Worm (Caenorhabditis elegans) whole organism, L1 larva: Measurements from ENCODE around the gene rep-1.

Source experiments
- C04F5.9 ChIP-seq: sonication (generic microtip); optimal IDR thresholded peaks from 2 replicates; lab custom pipeline; 2016; ENCODE audit warnings: missing genetic modification characterization, missing compliant biosample characterization
- C34B4.2 ChIP-seq: sonication (generic microtip); optimal IDR thresholded peaks from 2 replicates; lab custom pipeline; 2017; ENCODE audit warnings: mild to moderate bottlenecking, missing genetic modification characterization, missing compliant biosample characterization
- F16B12.6 ChIP-seq: fragments of 150-350 bp; optimal IDR thresholded peaks from 2 replicates; lab custom pipeline; 2014; ENCODE audit warnings: missing biosample characterization, missing genetic modification characterization
- aha-1 ChIP-seq: fragments of 150-350 bp; optimal IDR thresholded peaks from 2 replicates; lab custom pipeline; 2014; ENCODE audit warnings: missing biosample characterization, missing genetic modification characterization
- alr-1 ChIP-seq: fragments of 200-800 bp; sonication (Bioruptor generic); optimal IDR thresholded peaks from 2 replicates; lab custom pipeline; 2018; ENCODE audit warnings: borderline replicate concordance, mild to moderate bottlenecking, missing genetic modification characterization, missing compliant biosample characterization
- aly-2 ChIP-seq: fragments of 150-350 bp; optimal IDR thresholded peaks from 2 replicates; lab custom pipeline; 2014; ENCODE audit warnings: missing biosample characterization, missing genetic modification characterization
- blmp-1 ChIP-seq: fragments of 150-350 bp; optimal IDR thresholded peaks from 2 replicates; lab custom pipeline; 2014; ENCODE audit warnings: missing biosample characterization, missing genetic modification characterization
- ceh-8 ChIP-seq: fragments of 200-800 bp; sonication (Bioruptor generic); optimal IDR thresholded peaks from 2 replicates; lab custom pipeline; 2018; ENCODE audit warnings: mild to moderate bottlenecking, missing genetic modification characterization, moderate library complexity, missing compliant biosample characterization
- ceh-82 ChIP-seq, 3 experiments: fragments of 150-350 bp in 1 of 3; sonication (generic microtip) in 2 of 3; optimal IDR thresholded peaks; 2 replicates each; lab custom pipeline; 2014 to 2017; ENCODE audit warnings: missing biosample characterization in 3 of 3, missing genetic modification characterization in 3 of 3
- ceh-88 ChIP-seq: fragments of 200-800 bp; sonication (Bioruptor generic); IDR thresholded peaks from 2 replicates; pipeline ENCODE4 v1.3.6; 2022; ENCODE audit warnings: missing genetic modification characterization, missing compliant biosample characterization
- dsc-1 ChIP-seq: sonication (generic microtip); optimal IDR thresholded peaks from 2 replicates; lab custom pipeline; 2016; ENCODE audit warnings: mild to moderate bottlenecking, missing genetic modification characterization, missing compliant biosample characterization
- efl-1 ChIP-seq, 4 experiments: fragments of 150-350 bp; optimal IDR thresholded peaks in 3 of 4; peaks in 1 of 4; 1 replicate in 1 of 4; 2 replicates in 3 of 4; lab custom pipeline; 2014; ENCODE audit warnings: missing biosample characterization in 2 of 4, missing genetic modification characterization in 2 of 4, missing genetic modification reagents in 2 of 4
- efl-3 ChIP-seq: fragments of 200-800 bp; sonication (Bioruptor generic); optimal IDR thresholded peaks from 2 replicates; lab custom pipeline; 2018; ENCODE audit warnings: mild to moderate bottlenecking, missing genetic modification characterization, missing compliant biosample characterization
- egl-13 ChIP-seq: sonication (generic microtip); optimal IDR thresholded peaks from 2 replicates; lab custom pipeline; 2016; ENCODE audit warnings: missing genotype, missing genetic modification reagents, missing genetic modification characterization, missing compliant biosample characterization
- egl-27 ChIP-seq, 2 experiments: fragments of 150-350 bp in 1 of 2; sonication (generic microtip); optimal IDR thresholded peaks; 3 replicates each; lab custom pipeline; 2017 to 2018; ENCODE audit warnings: missing biosample characterization in 2 of 2, missing genetic modification characterization in 2 of 2, missing genetic modification reagents in 2 of 2
- elt-2 ChIP-seq: sonication (generic microtip); optimal IDR thresholded peaks from 2 replicates; lab custom pipeline; 2016; ENCODE audit warnings: missing genetic modification characterization, mild to moderate bottlenecking, inconsistent platforms, missing compliant biosample characterization, missing genetic modification reagents
- elt-3 ChIP-seq, 6 experiments: fragments of 150-350 bp in 1 of 6; sonication (generic microtip); optimal IDR thresholded peaks; 2 replicates each; lab custom pipeline; 2017 to 2018; ENCODE audit warnings: missing biosample characterization in 6 of 6, missing genetic modification characterization in 6 of 6, inconsistent platforms in 1 of 6
- ets-5 ChIP-seq: fragments of 200-800 bp; sonication (Bioruptor generic); IDR thresholded peaks from 2 replicates; pipeline ENCODE4 v1.3.6; 2022; ENCODE audit warnings: missing genetic modification characterization, missing compliant biosample characterization
- fkh-8 ChIP-seq: sonication (generic microtip); optimal IDR thresholded peaks from 2 replicates; lab custom pipeline; 2016; ENCODE audit warnings: mild to moderate bottlenecking, missing genetic modification characterization, missing compliant biosample characterization
- fos-1 ChIP-seq: fragments of 150-350 bp; optimal IDR thresholded peaks from 2 replicates; lab custom pipeline; 2014; ENCODE audit warnings: missing biosample characterization, missing genetic modification characterization
- hlh-17 ChIP-seq: fragments of 200-800 bp; sonication (Bioruptor generic); optimal IDR thresholded peaks from 2 replicates; lab custom pipeline; 2018; ENCODE audit warnings: missing genetic modification characterization, mild to moderate bottlenecking, missing compliant biosample characterization, moderate library complexity, borderline replicate concordance
- irx-1 ChIP-seq: sonication (generic microtip); optimal IDR thresholded peaks from 2 replicates; lab custom pipeline; 2016; ENCODE audit warnings: missing genetic modification characterization, missing compliant biosample characterization
- jun-1 ChIP-seq: fragments of 150-350 bp; optimal IDR thresholded peaks from 2 replicates; lab custom pipeline; 2014; ENCODE audit warnings: missing biosample characterization, missing genetic modification reagents, missing genetic modification characterization
- lin-13 ChIP-seq: fragments of 150-350 bp; optimal IDR thresholded peaks from 2 replicates; lab custom pipeline; 2014; ENCODE audit warnings: missing biosample characterization, missing genetic modification reagents, missing genetic modification characterization
- lin-14 ChIP-seq: fragments of 200-800 bp; sonication (Bioruptor generic); optimal IDR thresholded peaks from 2 replicates; lab custom pipeline; 2018; ENCODE audit warnings: mild to moderate bottlenecking, missing genetic modification characterization, moderate library complexity, missing compliant biosample characterization
- lin-15B ChIP-seq: fragments of 150-350 bp; sonication (generic microtip); optimal IDR thresholded peaks from 3 replicates; lab custom pipeline; 2014; ENCODE audit warnings: missing biosample characterization, missing genetic modification characterization
- lin-35 ChIP-seq, 2 experiments: fragments of 150-350 bp; optimal IDR thresholded peaks; 2 replicates each; lab custom pipeline; 2014; ENCODE audit warnings: missing biosample characterization in 2 of 2, missing genetic modification characterization in 2 of 2, missing genetic modification reagents in 2 of 2
- mef-2 ChIP-seq: fragments of 150-350 bp; optimal IDR thresholded peaks from 2 replicates; lab custom pipeline; 2014; ENCODE audit warnings: missing biosample characterization, missing genetic modification characterization
- nhr-19 ChIP-seq: fragments of 200-800 bp; sonication (Bioruptor generic); conservative IDR thresholded peaks from 2 replicates; pipeline ENCODE4 v1.3.6; 2022; ENCODE audit warnings: missing genetic modification characterization, missing compliant biosample characterization
- nhr-20 ChIP-seq: sonication (generic microtip); optimal IDR thresholded peaks from 2 replicates; lab custom pipeline; 2016; ENCODE audit warnings: mild to moderate bottlenecking, missing genetic modification characterization, missing compliant biosample characterization
- nhr-28 ChIP-seq: fragments of 150-350 bp; optimal IDR thresholded peaks from 2 replicates; lab custom pipeline; 2014; ENCODE audit warnings: missing biosample characterization, missing genetic modification characterization
- nhr-84 ChIP-seq: sonication (generic microtip); optimal IDR thresholded peaks from 2 replicates; lab custom pipeline; 2017; ENCODE audit warnings: missing biosample characterization, missing genetic modification characterization
- pag-3 ChIP-seq: sonication (generic microtip); optimal IDR thresholded peaks from 2 replicates; lab custom pipeline; 2017; ENCODE audit warnings: missing genetic modification characterization, mild to moderate bottlenecking, missing compliant biosample characterization, antibody characterized with exemption, borderline replicate concordance; ENCODE audit not compliant: insufficient read depth
- skn-1 ChIP-seq: fragments of 150-350 bp; optimal IDR thresholded peaks from 2 replicates; lab custom pipeline; 2014; ENCODE audit warnings: missing biosample characterization, missing genetic modification characterization
- snpc-4 ChIP-seq: fragments of 150-350 bp; optimal IDR thresholded peaks from 2 replicates; lab custom pipeline; 2014; ENCODE audit warnings: missing biosample characterization, missing genetic modification characterization
- snu-23 ChIP-seq: sonication (generic microtip); optimal IDR thresholded peaks from 2 replicates; lab custom pipeline; 2016; ENCODE audit warnings: missing genetic modification characterization, missing compliant biosample characterization
- sox-4 ChIP-seq: sonication (generic microtip); optimal IDR thresholded peaks from 2 replicates; lab custom pipeline; 2016; ENCODE audit warnings: missing genetic modification characterization, missing compliant biosample characterization
- sptf-1 ChIP-seq: fragments of 150-350 bp; optimal IDR thresholded peaks from 2 replicates; lab custom pipeline; 2014; ENCODE audit warnings: missing biosample characterization, missing genetic modification characterization
- sup-37 ChIP-seq: fragments of 200-800 bp; sonication (Bioruptor generic); optimal IDR thresholded peaks from 2 replicates; lab custom pipeline; 2018; ENCODE audit warnings: mild to moderate bottlenecking, missing genetic modification characterization, missing compliant biosample characterization
- tbx-2 ChIP-seq: sonication (generic microtip); optimal IDR thresholded peaks from 2 replicates; lab custom pipeline; 2016; ENCODE audit warnings: missing genetic modification characterization, missing compliant biosample characterization
- unc-30 ChIP-seq: sonication (generic microtip); optimal IDR thresholded peaks from 2 replicates; lab custom pipeline; 2017; ENCODE audit warnings: missing biosample characterization, missing genetic modification characterization
- vab-15 ChIP-seq: sonication (generic microtip); optimal IDR thresholded peaks from 2 replicates; lab custom pipeline; 2017; ENCODE audit warnings: missing genotype, mild to moderate bottlenecking, missing genetic modification characterization, missing compliant biosample characterization
- zip-4 ChIP-seq: fragments of 200-800 bp; sonication (Bioruptor generic); optimal IDR thresholded peaks from 2 replicates; lab custom pipeline; 2018; ENCODE audit warnings: mild to moderate bottlenecking, missing genetic modification characterization, moderate library complexity, missing compliant biosample characterization
- ztf-11 ChIP-seq, 2 experiments: sonication (generic microtip); optimal IDR thresholded peaks; 2 replicates each; lab custom pipeline; 2016 to 2017; ENCODE audit warnings: missing genetic modification characterization in 2 of 2, missing biosample characterization in 1 of 2, missing compliant biosample characterization in 1 of 2
- ztf-4 ChIP-seq: fragments of 150-350 bp; optimal IDR thresholded peaks from 2 replicates; lab custom pipeline; 2014; ENCODE audit warnings: missing biosample characterization, missing genetic modification characterization

Gene rep-1

DNA sequence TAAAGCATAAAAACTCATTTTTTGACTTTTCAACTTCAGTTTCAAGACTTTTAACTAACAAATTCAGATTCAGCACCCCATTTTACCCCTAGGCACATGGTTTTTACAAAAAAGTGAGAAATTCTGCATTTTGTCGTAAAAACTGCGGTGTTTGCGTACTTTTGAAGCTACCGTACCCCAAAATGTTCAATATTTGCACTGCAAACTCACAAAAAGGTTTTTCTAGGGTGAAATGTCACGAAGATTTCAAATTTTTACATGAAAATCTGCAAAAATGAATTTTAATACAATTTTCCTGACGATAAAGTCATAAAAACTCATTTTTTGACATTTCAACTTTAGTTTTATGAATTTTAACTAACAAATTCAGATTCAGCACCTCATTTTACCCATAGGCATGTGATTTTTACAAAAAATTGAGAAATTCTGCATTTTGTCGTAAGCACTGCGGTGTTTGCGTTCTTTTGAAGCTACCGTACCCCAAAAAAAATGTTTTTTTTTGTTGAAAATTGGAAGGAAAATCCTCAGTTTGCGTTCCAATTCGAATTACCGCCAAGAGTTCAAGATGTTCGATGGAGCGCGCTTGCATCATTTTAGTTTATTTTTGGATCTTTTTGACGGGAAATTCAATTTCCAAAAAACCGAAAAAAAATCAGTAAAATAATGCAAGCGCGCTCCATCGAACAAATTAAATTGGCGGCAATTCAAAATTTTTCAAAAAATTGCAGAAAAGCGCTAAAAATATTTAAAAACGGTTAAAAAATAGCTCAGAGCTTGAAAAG, 46.3 kb downstream of the rep-1 start (continued):
- TF ChIP-seq mef-2 (tag; lab: Kevin White, UChicago), result no peak
- no peak for TF ChIP-seq nhr-28 (tag; lab: Kevin White, UChicago)
- TF ChIP-seq pag-3 (tag; lab: Kevin White, UChicago), result no peak
- TF ChIP-seq dsc-1 (tag; lab: Kevin White, UChicago), result no peak
- TF ChIP-seq lin-15B (tag; lab: Kevin White, UChicago), result no peak
- TF ChIP-seq F16B12.6 (tag; lab: Kevin White, UChicago), result no peak
- TF ChIP-seq hlh-17 (GFP tag; lab: Kevin White, UChicago), result no peak
- no peak for TF ChIP-seq zip-4 (GFP tag; lab: Kevin White, UChicago)
- no peak for TF ChIP-seq fos-1 (tag; lab: Kevin White, UChicago)
- no peak for TF ChIP-seq blmp-1 (tag; lab: Kevin White, UChicago)
- TF ChIP-seq ets-5 (GFP tag; lab: Robert Waterston, UW), result 0 out of 2 replicates have a peak, but pooled peaks have one; percentile 50
- TF ChIP-seq alr-1 (tag; lab: Kevin White, UChicago), result no peak
- no peak for TF ChIP-seq tbx-2 (tag; lab: Kevin White, UChicago)
- no peak for TF ChIP-seq jun-1
- no peak for TF ChIP-seq egl-13
- no peak for TF ChIP-seq ceh-88 (GFP tag; lab: Robert Waterston, UW)
- no peak for TF ChIP-seq sptf-1 (tag; lab: Kevin White, UChicago)

DNA sequence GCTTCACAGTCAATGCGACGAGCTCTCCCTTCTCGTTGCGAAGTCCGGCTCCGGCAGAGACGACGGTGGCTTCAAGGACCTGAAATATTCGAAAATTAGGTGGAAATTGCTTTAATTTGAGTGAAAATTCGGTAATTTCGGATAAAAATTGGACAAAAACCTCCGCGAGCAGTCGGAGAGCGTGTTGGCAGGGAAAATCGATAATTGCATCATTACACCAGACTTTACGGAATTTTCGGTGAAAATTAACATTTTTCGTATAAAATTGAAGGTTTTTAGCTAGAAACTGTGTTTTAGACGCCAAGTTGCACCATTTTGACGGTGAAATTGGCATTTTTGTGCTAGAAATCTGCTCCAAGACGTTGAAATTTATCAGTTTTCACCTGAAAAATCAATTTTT, 48.2 kb downstream of the rep-1 start:
- no peak for TF ChIP-seq mef-2 (tag; lab: Kevin White, UChicago)
- TF ChIP-seq aha-1 (tag; lab: Kevin White, UChicago), result no peak
- TF ChIP-seq lin-14 (GFP tag; lab: Kevin White, UChicago), result no peak
- no peak for TF ChIP-seq F16B12.6 (tag; lab: Kevin White, UChicago)
- no peak for TF ChIP-seq C34B4.2
- TF ChIP-seq nhr-28 (tag; lab: Kevin White, UChicago), result no peak
- TF ChIP-seq unc-30 (tag; lab: Kevin White, UChicago), result no peak
- no peak for TF ChIP-seq ztf-4 (tag; lab: Kevin White, UChicago)
- no peak for TF ChIP-seq skn-1 (tag; lab: Kevin White, UChicago)
- no peak for TF ChIP-seq tbx-2 (tag; lab: Kevin White, UChicago)
- TF ChIP-seq pag-3 (tag; lab: Kevin White, UChicago), result no peak
- TF ChIP-seq ceh-82 (tag; optimal IDR thresholded peaks at IDR 0.05; lab: Kevin White, UChicago), result no peak
- no peak for TF ChIP-seq efl-1 (optimal IDR thresholded peaks at IDR 0.05; lab: Kevin White, UChicago)
- TF ChIP-seq efl-1 (GFP tag; optimal IDR thresholded peaks at IDR 0.05 in 1 of 2; lab: Kevin White, UChicago), result no peak
- no peak for TF ChIP-seq snpc-4 (tag; lab: Kevin White, UChicago)
- TF ChIP-seq efl-3 (GFP tag; lab: Kevin White, UChicago), result no peak
- no peak for TF ChIP-seq fkh-8 (tag; lab: Kevin White, UChicago)
- no peak for TF ChIP-seq nhr-20 (tag; lab: Kevin White, UChicago)

DNA sequence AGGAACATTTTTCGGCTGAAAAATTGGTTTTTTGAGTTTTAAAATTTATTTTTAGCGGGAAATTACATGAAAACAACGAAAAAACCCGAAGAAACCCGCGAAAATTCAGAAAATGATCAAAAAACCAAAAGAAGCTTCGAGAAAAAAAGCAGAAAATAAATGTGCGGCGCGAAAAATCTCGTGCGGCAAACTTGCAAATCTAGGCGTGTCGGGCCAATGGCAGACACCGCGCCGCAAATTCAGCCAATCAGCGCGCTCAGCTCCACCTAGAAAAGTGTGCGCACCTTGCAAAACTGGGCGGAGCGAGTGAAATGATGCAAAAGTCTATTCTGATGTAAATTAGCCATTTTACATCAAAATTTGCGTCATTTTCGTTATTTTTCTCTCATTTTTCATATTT, 48.8 kb downstream of the rep-1 start, which contains the start of gene Y22D7AL.10:
TSS of gene Y22D7AL.10 (minus strand) at position 15 of the 400 bp plus-strand sequence.
- peak in 3 of 6 experiments; percentile 86 to 97 (median 94) for TF ChIP-seq elt-3 (tag; optimal IDR thresholded peaks at IDR 0.05; lab: Kevin White, UChicago)
- TF ChIP-seq sox-4, result peak; percentile 98
- peak; percentile 96 for TF ChIP-seq aly-2 (tag; lab: Kevin White, UChicago)
- TF ChIP-seq nhr-20 (tag; lab: Kevin White, UChicago), result peak; percentile 99
- TF ChIP-seq ztf-11 (tag; optimal IDR thresholded peaks at IDR 0.05; lab: Kevin White, UChicago), result peak; percentile 99 to 100
- peak; percentile 38 to 66 for TF ChIP-seq egl-27 (tag; optimal IDR thresholded peaks at IDR 0.05; lab: Kevin White, UChicago)
- TF ChIP-seq sup-37, result peak; percentile 98
- TF ChIP-seq vab-15 (tag; lab: Kevin White, UChicago), result peak; percentile 85
- TF ChIP-seq nhr-19 (GFP tag; lab: Robert Waterston, UW), result peak; percentile 99
- peak; percentile 90 for TF ChIP-seq snpc-4 (tag; lab: Kevin White, UChicago)
- peak; percentile 95 to 97 (median 97) for TF ChIP-seq ceh-82 (tag; optimal IDR thresholded peaks at IDR 0.05; lab: Kevin White, UChicago)
- peak; percentile 95 for TF ChIP-seq C04F5.9 (tag; lab: Kevin White, UChicago)
- peak; percentile 99 for TF ChIP-seq lin-13
- peak; percentile 99 for TF ChIP-seq snu-23
- TF ChIP-seq hlh-17 (GFP tag; lab: Kevin White, UChicago), result peak; percentile 65
- TF ChIP-seq dsc-1 (tag; lab: Kevin White, UChicago), result peak; percentile 100
- TF ChIP-seq elt-2 (tag; lab: Kevin White, UChicago), result peak; percentile 96
- peak; percentile 99 for TF ChIP-seq lin-14 (GFP tag; lab: Kevin White, UChicago)
- peak; percentile 99 for TF ChIP-seq irx-1 (tag; lab: Kevin White, UChicago)
- TF ChIP-seq jun-1, result peak; percentile 98
- TF ChIP-seq ceh-8 (GFP tag; lab: Kevin White, UChicago), result peak; percentile 99
- TF ChIP-seq nhr-84 (tag; lab: Kevin White, UChicago), result no peak
- TF ChIP-seq lin-35 (GFP tag; optimal IDR thresholded peaks at IDR 0.05; lab: Kevin White, UChicago), result peak; percentile 90 to 94
